Fruit fly (Drosophila melanogaster): ENCODE measurements around the gene Atg18a.

Gene Atg18a

dm6 chr3L:8137448-8137906, 49.2 kb upstream of the Atg18a start, which contains the start of the genes Setx and mus301 (continued):
- TF ChIP-seq sug (tag; optimal IDR thresholded peaks at IDR 0.05) (peak; percentile 82), CG6683 (GFP tag; optimal IDR thresholded peaks at IDR 0.05) (no peak), Tbp (GFP tag; optimal IDR thresholded peaks at IDR 0.05) (no peak), ems (GFP tag; optimal IDR thresholded peaks at IDR 0.05) (peak; percentile 87), hkb (optimal IDR thresholded peaks at IDR 0.05) (peak; percentile 92), hkb (GFP tag; IDR thresholded peaks at IDR 0.05) (peak; percentile 54; the same call in 1 of the 2 replicates), CG32532 (GFP tag; IDR thresholded peaks at IDR 0.05) (peak; percentile 68), zen (tag; optimal IDR thresholded peaks at IDR 0.05) (peak; percentile 88), Ssrp (tag; optimal IDR thresholded peaks at IDR 0.05) (peak; percentile 72), tin (GFP tag; optimal IDR thresholded peaks at IDR 0.05) (peak; percentile 85), dimm (GFP tag; IDR thresholded peaks at IDR 0.05) (no peak), CG33557 (GFP tag; optimal IDR thresholded peaks at IDR 0.05) (peak; percentile 69), CG3838 (GFP tag; optimal IDR thresholded peaks at IDR 0.05) (peak; percentile 62), CG2202 (tag; optimal IDR thresholded peaks at IDR 0.05) (peak; percentile 49), Med (GFP tag) (peak; percentile 97), vnd (GFP tag; IDR thresholded peaks at IDR 0.05; ENCODE audit: partially characterized antibody) (no peak), CG5245 (GFP tag; optimal IDR thresholded peaks at IDR 0.05) (peak; percentile 67), amos (GFP tag; IDR thresholded peaks at IDR 0.05; ENCODE audit: partially characterized antibody) (peak; percentile 40; the same call in 1 of the 2 replicates), oc (tag; optimal IDR thresholded peaks at IDR 0.05) (no peak), ttk (GFP tag; IDR thresholded peaks at IDR 0.05) (peak; percentile 54; the same call in 1 of the 2 replicates), tup (GFP tag; optimal IDR thresholded peaks at IDR 0.05) (peak; percentile 70), caup (GFP tag; optimal IDR thresholded peaks at IDR 0.05; ENCODE audit: severe bottlenecking) (peak; percentile 81), Sox100B (GFP tag; optimal IDR thresholded peaks at IDR 0.05) (peak; percentile 70), ewg (GFP tag; optimal IDR thresholded peaks at IDR 0.05) (peak; percentile 66), dati (GFP tag; IDR thresholded peaks at IDR 0.05) (no peak), tll (GFP tag; optimal IDR thresholded peaks at IDR 0.05) (peak in 1 of 2 experiments; percentile 6), slp2 (GFP tag; optimal IDR thresholded peaks at IDR 0.05) (peak; percentile 54), Mad (GFP tag; optimal IDR thresholded peaks at IDR 0.05) (peak; percentile 81), Abd-B (GFP tag; optimal IDR thresholded peaks at IDR 0.05) (peak; percentile 89), CG11695 (GFP tag; IDR thresholded peaks at IDR 0.05) (peak; percentile 59), TFAM (GFP tag; optimal IDR thresholded peaks at IDR 0.05) (no peak), al (GFP tag; IDR thresholded peaks at IDR 0.05) (peak; percentile 60), fru (optimal IDR thresholded peaks at IDR 0.05) (no peak), CG12659 (GFP tag; optimal IDR thresholded peaks at IDR 0.05) (peak; percentile 94), Usf (GFP tag; optimal IDR thresholded peaks at IDR 0.05) (peak; percentile 52), CG10267 (tag; optimal IDR thresholded peaks at IDR 0.05) (peak; percentile 98), mld (GFP tag; IDR thresholded peaks at IDR 0.05; ENCODE audit: partially characterized antibody) (no peak), CG8765 (GFP tag; IDR thresholded peaks at IDR 0.05) (peak; percentile 45; the same call in 1 of the 2 replicates), CG10979 (tag; optimal IDR thresholded peaks at IDR 0.05) (peak; percentile 69), CG4854 (GFP tag; optimal IDR thresholded peaks at IDR 0.05) (peak; percentile 76), CG9727 (GFP tag; optimal IDR thresholded peaks at IDR 0.05) (peak; percentile 82), nmo (GFP tag; optimal IDR thresholded peaks at IDR 0.05) (peak; percentile 89), CG13287 (GFP tag; IDR thresholded peaks at IDR 0.05; ENCODE audit: partially characterized antibody) (peak; percentile 49), CG9876 (GFP tag; optimal IDR thresholded peaks at IDR 0.05) (peak; percentile 81), gce (GFP tag; IDR thresholded peaks at IDR 0.05) (no peak), CG31441 (GFP tag; IDR thresholded peaks at IDR 0.05) (no peak), dpn (GFP tag; optimal IDR thresholded peaks at IDR 0.05) (peak; percentile 83 to 90), emc (GFP tag; optimal IDR thresholded peaks at IDR 0.05) (peak; percentile 71), CG3281 (GFP tag; optimal IDR thresholded peaks at IDR 0.05) (peak; percentile 80), Spps (tag; optimal IDR thresholded peaks at IDR 0.05) (peak; percentile 40)

All from whole organism, embryonic.